Fruit fly (Drosophila melanogaster): Measurements from ENCODE around the gene Ugt316A1.

The Ugt316A1 gene

DNA sequence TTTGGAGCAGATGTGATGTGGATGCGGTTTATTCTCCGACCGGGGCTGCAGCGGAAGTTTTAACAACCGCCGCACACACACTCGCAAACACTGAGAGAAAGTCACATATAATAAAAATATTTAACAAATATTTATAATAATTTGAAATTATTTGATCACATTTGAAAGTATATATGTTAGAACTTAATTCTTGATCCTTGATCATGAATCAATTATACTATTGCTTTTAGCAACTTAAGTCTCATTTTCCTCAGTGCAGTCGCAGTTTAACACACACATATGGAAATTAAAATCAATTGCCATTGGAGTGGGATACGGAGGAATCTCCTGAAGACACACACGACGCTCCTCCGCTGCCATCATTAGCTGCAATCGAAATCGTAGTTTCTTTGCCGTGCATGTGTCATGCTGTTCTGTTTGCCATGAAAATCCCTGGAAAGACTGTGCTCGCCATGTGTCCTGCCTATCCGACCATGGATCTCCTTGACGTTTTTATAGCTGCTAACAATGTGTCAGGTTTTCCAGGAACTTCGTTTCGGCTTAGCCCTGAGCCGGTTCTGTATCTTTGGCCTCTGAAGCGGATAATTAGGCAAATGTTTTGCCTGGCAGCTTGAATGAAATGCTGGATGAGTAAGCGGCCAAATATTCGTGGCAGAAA is 29.3 kb downstream of the Ugt316A1 start:
- TF ChIP-seq CG4496 (GFP tag; IDR thresholded peaks at IDR 0.05) = peak; percentile 35; the same call in 2 of the 3 replicates
- peak; percentile 83 for TF ChIP-seq CG15710 (tag; optimal IDR thresholded peaks at IDR 0.05)
- no peak for TF ChIP-seq rn (GFP tag; IDR thresholded peaks at IDR 0.05)
- TF ChIP-seq CG17806 (tag; optimal IDR thresholded peaks at IDR 0.05) = peak; percentile 81
- peak; percentile 78 for TF ChIP-seq CG34367 (tag; optimal IDR thresholded peaks at IDR 0.05)
- TF ChIP-seq Pif1B (GFP tag; optimal IDR thresholded peaks at IDR 0.05) = peak; percentile 67
- peak; percentile 68 for TF ChIP-seq CG13204 (GFP tag; optimal IDR thresholded peaks at IDR 0.05)
- TF ChIP-seq fd96Ca (GFP tag; IDR thresholded peaks at IDR 0.05) = no peak
- TF ChIP-seq CG8159 (tag; optimal IDR thresholded peaks at IDR 0.05) = peak; percentile 78
- peak; percentile 66 for TF ChIP-seq Snoo (tag; optimal IDR thresholded peaks at IDR 0.05)
- TF ChIP-seq CG10348 (GFP tag; IDR thresholded peaks at IDR 0.05) = no peak
- TF ChIP-seq EcR (GFP tag; optimal IDR thresholded peaks at IDR 0.05) = no peak
- 0 out of 2 replicates have a peak, but pooled peaks have one; percentile 18 for TF ChIP-seq CG32121 (GFP tag; IDR thresholded peaks at IDR 0.05)
- no peak for TF ChIP-seq Ets98B (GFP tag; IDR thresholded peaks at IDR 0.05)
- peak; percentile 42 for TF ChIP-seq D1 (tag; optimal IDR thresholded peaks at IDR 0.05)
- peak; percentile 79 for TF ChIP-seq CG9948 (tag; optimal IDR thresholded peaks at IDR 0.05)
- TF ChIP-seq CG8301 (tag; optimal IDR thresholded peaks at IDR 0.05) = peak; percentile 65
- peak; percentile 77 for TF ChIP-seq CG14655 (GFP tag; optimal IDR thresholded peaks at IDR 0.05)
- TF ChIP-seq Pif1A (GFP tag; optimal IDR thresholded peaks at IDR 0.05) = peak; percentile 74
- TF ChIP-seq gl (tag; optimal IDR thresholded peaks at IDR 0.05) = peak; percentile 39
- TF ChIP-seq CG12605 (GFP tag; IDR thresholded peaks at IDR 0.05) = peak; percentile 35; the same call in 1 of the 2 replicates

DNA sequence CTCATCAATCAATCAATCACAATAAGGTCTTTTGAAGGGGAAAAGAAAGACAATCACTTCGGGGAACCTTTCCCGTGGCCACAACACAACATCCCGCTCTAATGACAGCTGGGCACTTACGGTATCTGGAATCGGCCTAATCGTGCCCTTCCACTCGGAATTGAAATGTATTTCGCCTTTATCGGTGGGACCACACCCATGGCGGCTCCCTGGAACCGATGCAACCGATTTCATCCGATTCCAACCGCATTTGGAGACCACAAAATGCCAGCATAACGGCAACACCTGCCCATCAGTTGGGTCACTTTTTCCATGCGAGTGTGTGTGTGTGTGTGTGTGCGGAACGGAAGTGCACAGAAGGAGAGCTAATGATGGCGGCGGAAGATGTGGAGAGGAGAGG is 29.9 kb downstream of the Ugt316A1 start:
- no peak for TF ChIP-seq CG17806 (tag; optimal IDR thresholded peaks at IDR 0.05)
- no peak for TF ChIP-seq Ets98B (GFP tag; IDR thresholded peaks at IDR 0.05)
- no peak for TF ChIP-seq rn (GFP tag; IDR thresholded peaks at IDR 0.05)
- no peak for TF ChIP-seq CG32121 (GFP tag; IDR thresholded peaks at IDR 0.05)

DNA sequence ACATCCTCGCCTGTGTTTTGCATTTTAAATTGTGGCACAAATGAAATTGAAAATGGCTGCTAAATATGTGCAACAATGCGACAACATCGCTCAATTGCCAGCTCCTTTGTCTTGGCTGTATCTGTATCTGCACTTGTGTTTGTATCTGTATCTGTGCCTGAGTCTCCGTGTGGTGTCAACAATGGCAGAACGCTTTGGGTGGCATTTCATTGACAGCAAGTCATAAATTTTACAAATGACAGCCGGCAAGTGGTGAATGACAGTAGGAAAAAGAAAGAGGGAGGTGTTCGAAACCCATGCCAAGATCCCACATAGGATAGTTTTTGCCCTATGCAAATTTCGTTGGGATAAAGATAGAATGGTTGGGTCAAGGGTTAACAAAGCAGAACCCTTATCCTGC is 30.8 kb downstream of the Ugt316A1 start:
- TF ChIP-seq CG4496 (GFP tag; IDR thresholded peaks at IDR 0.05) = no peak
- TF ChIP-seq CG9948 (tag; optimal IDR thresholded peaks at IDR 0.05) = no peak
- TF ChIP-seq CG12605 (GFP tag; IDR thresholded peaks at IDR 0.05) = no peak
- no peak for TF ChIP-seq Snoo (tag; optimal IDR thresholded peaks at IDR 0.05)
- TF ChIP-seq CG17806 (tag; optimal IDR thresholded peaks at IDR 0.05) = no peak
- no peak for TF ChIP-seq CG32121 (GFP tag; IDR thresholded peaks at IDR 0.05)
- no peak for TF ChIP-seq Pif1B (GFP tag; optimal IDR thresholded peaks at IDR 0.05)
- TF ChIP-seq D1 (tag; optimal IDR thresholded peaks at IDR 0.05) = no peak
- TF ChIP-seq CG10348 (GFP tag; IDR thresholded peaks at IDR 0.05) = no peak
- no peak for TF ChIP-seq fd96Ca (GFP tag; IDR thresholded peaks at IDR 0.05)
- TF ChIP-seq CG34367 (tag; optimal IDR thresholded peaks at IDR 0.05) = no peak
- no peak for TF ChIP-seq EcR (GFP tag; optimal IDR thresholded peaks at IDR 0.05)
- TF ChIP-seq rn (GFP tag; IDR thresholded peaks at IDR 0.05) = no peak
- TF ChIP-seq CG8159 (tag; optimal IDR thresholded peaks at IDR 0.05) = no peak
- TF ChIP-seq CG13204 (GFP tag; optimal IDR thresholded peaks at IDR 0.05) = no peak
- no peak for TF ChIP-seq CG15710 (tag; optimal IDR thresholded peaks at IDR 0.05)

DNA sequence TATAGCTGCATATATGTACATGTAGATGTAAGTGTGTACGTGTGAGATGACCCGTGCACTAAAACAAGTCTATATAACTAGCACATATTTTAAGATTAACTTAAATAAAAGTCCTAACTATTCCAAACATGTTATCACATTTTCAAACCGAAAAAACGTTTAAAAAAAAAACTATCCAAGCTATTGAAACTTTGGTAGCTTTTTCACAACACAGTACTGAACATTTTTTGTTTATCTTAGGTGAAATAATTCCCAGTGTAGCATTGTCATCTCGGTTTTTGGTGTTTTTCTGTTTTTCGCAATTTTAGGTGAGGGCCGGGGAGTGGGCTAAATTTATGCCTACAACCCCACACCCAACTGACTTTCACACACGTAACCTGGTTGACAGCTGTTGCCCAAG is 35.4 kb downstream of the Ugt316A1 start:
- TF ChIP-seq EcR (GFP tag; optimal IDR thresholded peaks at IDR 0.05) (no peak), gl (tag; optimal IDR thresholded peaks at IDR 0.05) (no peak), CG10348 (GFP tag; IDR thresholded peaks at IDR 0.05) (no peak), CG12605 (GFP tag; IDR thresholded peaks at IDR 0.05) (no peak), CG15710 (tag; optimal IDR thresholded peaks at IDR 0.05) (no peak), CG8159 (tag; optimal IDR thresholded peaks at IDR 0.05) (no peak), CG14655 (GFP tag; optimal IDR thresholded peaks at IDR 0.05) (no peak), D1 (tag; optimal IDR thresholded peaks at IDR 0.05) (no peak)

DNA sequence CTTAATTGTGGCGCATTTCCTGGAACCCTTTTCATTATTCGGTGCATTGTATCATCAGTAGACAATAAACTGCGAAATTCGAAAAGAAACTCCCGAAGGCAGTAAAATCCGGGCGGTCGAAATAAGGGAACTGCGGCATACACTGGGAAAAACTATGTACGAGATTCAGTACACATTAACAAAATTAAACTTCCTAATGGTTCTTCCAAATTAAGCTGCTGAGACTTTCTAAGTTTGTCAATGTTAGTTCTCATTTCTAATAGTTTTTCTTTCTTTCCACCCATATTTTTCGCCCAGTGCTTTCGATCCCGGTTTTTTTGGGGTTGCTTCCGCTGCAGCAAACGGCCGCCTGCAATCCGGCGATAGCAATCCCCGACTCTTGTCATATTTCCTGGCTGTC is 37.8 kb downstream of the Ugt316A1 start:
- TF ChIP-seq CG12605 (GFP tag; IDR thresholded peaks at IDR 0.05) = 0 out of 2 replicates have a peak, but pooled peaks have one; percentile 15
- no peak for TF ChIP-seq CG32121 (GFP tag; IDR thresholded peaks at IDR 0.05)
- TF ChIP-seq CG15710 (tag; optimal IDR thresholded peaks at IDR 0.05) = peak; percentile 48
- peak; percentile 59 for TF ChIP-seq Snoo (tag; optimal IDR thresholded peaks at IDR 0.05)
- TF ChIP-seq CG8301 (tag; optimal IDR thresholded peaks at IDR 0.05) = peak; percentile 15
- peak; percentile 56; the same call in 1 of the 3 replicates for TF ChIP-seq CG4496 (GFP tag; IDR thresholded peaks at IDR 0.05)
- no peak for TF ChIP-seq EcR (GFP tag; optimal IDR thresholded peaks at IDR 0.05)
- TF ChIP-seq CG8159 (tag; optimal IDR thresholded peaks at IDR 0.05) = no peak
- no peak for TF ChIP-seq CG13204 (GFP tag; optimal IDR thresholded peaks at IDR 0.05)
- TF ChIP-seq CG17806 (tag; optimal IDR thresholded peaks at IDR 0.05) = peak; percentile 50
- TF ChIP-seq D1 (tag; optimal IDR thresholded peaks at IDR 0.05) = no peak
- no peak for TF ChIP-seq CG34367 (tag; optimal IDR thresholded peaks at IDR 0.05)
- no peak for TF ChIP-seq gl (tag; optimal IDR thresholded peaks at IDR 0.05)
- peak; percentile 7 for TF ChIP-seq Pif1B (GFP tag; optimal IDR thresholded peaks at IDR 0.05)
- no peak for TF ChIP-seq Ets98B (GFP tag; IDR thresholded peaks at IDR 0.05)
- 0 out of 3 replicates have a peak, but pooled peaks have one; percentile 19 for TF ChIP-seq fd96Ca (GFP tag; IDR thresholded peaks at IDR 0.05)
- TF ChIP-seq CG10348 (GFP tag; IDR thresholded peaks at IDR 0.05) = no peak
- peak; percentile 59 for TF ChIP-seq Pif1A (GFP tag; optimal IDR thresholded peaks at IDR 0.05)
- TF ChIP-seq CG9948 (tag; optimal IDR thresholded peaks at IDR 0.05) = peak; percentile 51
- peak; percentile 23 for TF ChIP-seq CG14655 (GFP tag; optimal IDR thresholded peaks at IDR 0.05)
- TF ChIP-seq rn (GFP tag; IDR thresholded peaks at IDR 0.05) = no peak

DNA sequence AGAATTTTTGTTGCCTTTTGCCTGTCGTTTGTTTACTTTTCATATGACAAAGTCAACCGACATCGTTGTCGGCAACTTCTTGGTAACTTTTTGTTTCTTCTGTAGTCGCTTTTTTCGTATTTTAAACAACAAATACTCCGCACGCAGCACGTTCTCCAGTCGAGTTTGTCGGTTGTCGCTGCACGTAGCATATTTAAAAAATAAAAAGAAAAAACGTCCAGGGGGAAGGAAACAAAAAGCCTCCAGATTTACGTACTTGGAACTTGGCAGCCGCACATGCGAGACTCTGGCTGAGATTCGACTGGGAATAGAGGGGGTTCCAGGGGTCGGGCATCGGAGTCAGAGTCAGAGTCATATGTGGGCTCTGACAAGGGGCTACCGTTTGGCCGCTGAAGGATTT is 40.9 kb downstream of the Ugt316A1 start:
- TF ChIP-seq EcR (GFP tag; optimal IDR thresholded peaks at IDR 0.05) (peak; percentile 37), CG12605 (GFP tag; IDR thresholded peaks at IDR 0.05) (0 out of 2 replicates have a peak, but pooled peaks have one; percentile 27), CG13204 (GFP tag; optimal IDR thresholded peaks at IDR 0.05) (peak; percentile 58), Pif1B (GFP tag; optimal IDR thresholded peaks at IDR 0.05) (peak; percentile 27), D1 (tag; optimal IDR thresholded peaks at IDR 0.05) (no peak), CG34367 (tag; optimal IDR thresholded peaks at IDR 0.05) (no peak)
